Fruit fly (Drosophila melanogaster): ENCODE results near the gene Acp95EF.

The Acp95EF gene

dm6 chr3R:24252494-24252893 lies 23.7 kb downstream of the Acp95EF start, which contains the start of gene beta-PheRS (continued):
- TF ChIP-seq CG9215 (GFP tag; IDR thresholded peaks at IDR 0.05) (peak; percentile 50; the same call in 1 of the 2 replicates), CG17802 (tag; optimal IDR thresholded peaks at IDR 0.05) (peak; percentile 95), MBD-R2 (GFP tag; IDR thresholded peaks at IDR 0.05) (peak; percentile 99), Usf (GFP tag; optimal IDR thresholded peaks at IDR 0.05) (peak; percentile 17), CG11695 (GFP tag; IDR thresholded peaks at IDR 0.05) (no peak), zen2 (GFP tag; IDR thresholded peaks at IDR 0.05; ENCODE audit: partially characterized antibody) (peak; percentile 89), dysf (GFP tag; IDR thresholded peaks at IDR 0.05) (0 out of 3 replicates have a peak, but pooled peaks have one; percentile 46), bowl (GFP tag; IDR thresholded peaks at IDR 0.05) (peak; percentile 40; the same call in 1 of the 2 replicates), NC2β (GFP tag; optimal IDR thresholded peaks at IDR 0.05) (peak; percentile 50), Hsf (GFP tag; optimal IDR thresholded peaks at IDR 0.05) (peak; percentile 61), CG30020 (tag; optimal IDR thresholded peaks at IDR 0.05) (peak; percentile 92), lab (GFP tag; optimal IDR thresholded peaks at IDR 0.05) (no peak), CG13624 (GFP tag; optimal IDR thresholded peaks at IDR 0.05) (peak; percentile 64), ash1 (GFP tag; optimal IDR thresholded peaks at IDR 0.05) (peak; percentile 12), Aef1 (GFP tag; IDR thresholded peaks at IDR 0.05) (no peak; the same call in 2 of the 3 replicates), nmo (GFP tag; optimal IDR thresholded peaks at IDR 0.05) (peak; percentile 78), gcm2 (GFP tag; optimal IDR thresholded peaks at IDR 0.05) (no peak), CG2889 (GFP tag; IDR thresholded peaks at IDR 0.05) (no peak), dan (GFP tag; IDR thresholded peaks at IDR 0.05) (no peak), MTF-1 (GFP tag; optimal IDR thresholded peaks at IDR 0.05; ENCODE audit: borderline replicate concordance) (no peak), Mad (GFP tag; optimal IDR thresholded peaks at IDR 0.05) (peak; percentile 68), Taf1 (GFP tag; IDR thresholded peaks at IDR 0.05) (no peak), fu2 (GFP tag; optimal IDR thresholded peaks at IDR 0.05) (peak; percentile 33), Stat92E (GFP tag; optimal IDR thresholded peaks at IDR 0.05) (no peak), CG6654 (GFP tag; optimal IDR thresholded peaks at IDR 0.05) (no peak), Eip74EF (GFP tag; optimal IDR thresholded peaks at IDR 0.05) (no peak), insv (GFP tag; optimal IDR thresholded peaks at IDR 0.05) (peak in 1 of 2 experiments; percentile 42), trh (GFP tag; optimal IDR thresholded peaks at IDR 0.05) (no peak), croc (GFP tag; conservative IDR thresholded peaks at IDR 0.05) (no peak), Ada2b (GFP tag; IDR thresholded peaks at IDR 0.05) (peak; percentile 52), CG11093 (GFP tag; IDR thresholded peaks at IDR 0.05) (no peak), Gsc (GFP tag; IDR thresholded peaks at IDR 0.05) (no peak), br (optimal IDR thresholded peaks at IDR 0.05) (no peak), luna (GFP tag; optimal IDR thresholded peaks at IDR 0.05) (peak; percentile 30), ssp (GFP tag; IDR thresholded peaks at IDR 0.05) (peak; percentile 98), CG12299 (tag; optimal IDR thresholded peaks at IDR 0.05) (peak; percentile 20), CG1233 (GFP tag; optimal IDR thresholded peaks at IDR 0.05) (no peak), gro (GFP tag; optimal IDR thresholded peaks at IDR 0.05) (peak; percentile 56), CG9876 (GFP tag; optimal IDR thresholded peaks at IDR 0.05) (peak; percentile 67), CG15011 (GFP tag; optimal IDR thresholded peaks at IDR 0.05) (no peak), CG14014 (GFP tag; IDR thresholded peaks at IDR 0.05) (peak; percentile 75), dm (GFP tag; optimal IDR thresholded peaks at IDR 0.05) (peak; percentile 78), Opbp (GFP tag; IDR thresholded peaks at IDR 0.05; ENCODE audit: partially characterized antibody) (peak; percentile 94), CG34422 (GFP tag; IDR thresholded peaks at IDR 0.05) (peak; percentile 92), vnd (GFP tag; IDR thresholded peaks at IDR 0.05; ENCODE audit: partially characterized antibody) (peak; percentile 90), ase (GFP tag; IDR thresholded peaks at IDR 0.05) (no peak), Xbp1 (GFP tag; optimal IDR thresholded peaks at IDR 0.05) (peak; percentile 72), grau (tag; optimal IDR thresholded peaks at IDR 0.05) (no peak), bbx (GFP tag; IDR thresholded peaks at IDR 0.05; ENCODE audit: partially characterized antibody) (peak; percentile 92), CG9932 (GFP tag; IDR thresholded peaks at IDR 0.05) (peak; percentile 86), CoRest (tag; optimal IDR thresholded peaks at IDR 0.05) (no peak), CG17612 (GFP tag; IDR thresholded peaks at IDR 0.05) (no peak)

Data from whole organism, embryonic.